Worm (Caenorhabditis elegans): Measurements from ENCODE around the gene rpc-1.

Gene rpc-1

ce11 chrIV:7175346-7175745 lies 9.8 kb upstream of the rpc-1 start, which contains the start of gene C42D4.19:
C42D4.19 (plus strand) TSS chrIV:7175646.
- TF ChIP-seq mdl-1 (tag; optimal IDR thresholded peaks at IDR 0.05) (no peak), unc-98 (GFP tag; IDR thresholded peaks at IDR 0.05) (no peak), hlh-17 (GFP tag; optimal IDR thresholded peaks at IDR 0.05; ENCODE audit: borderline replicate concordance) (no peak), mef-2 (tag; optimal IDR thresholded peaks at IDR 0.05) (no peak), vab-15 (tag; optimal IDR thresholded peaks at IDR 0.05) (no peak), pqm-1 (tag; optimal IDR thresholded peaks at IDR 0.05) (no peak), sptf-1 (tag; optimal IDR thresholded peaks at IDR 0.05) (no peak)

- no peak for TF ChIP-seq lin-15B (tag; optimal IDR thresholded peaks at IDR 0.05)
- TF ChIP-seq ets-5 (GFP tag; IDR thresholded peaks at IDR 0.05) = no peak
- no peak for TF ChIP-seq ceh-63 (GFP tag; optimal IDR thresholded peaks at IDR 0.05)
- no peak for TF ChIP-seq mdl-1 (tag; optimal IDR thresholded peaks at IDR 0.05)
- no peak for TF ChIP-seq egl-27 (tag; optimal IDR thresholded peaks at IDR 0.05)
- TF ChIP-seq jun-1 (tag; optimal IDR thresholded peaks at IDR 0.05) = no peak
- peak; percentile 39 for TF ChIP-seq sox-4 (tag; optimal IDR thresholded peaks at IDR 0.05)
Observed at ce11 chrIV:7173489-7173888, 7.9 kb upstream of the rpc-1 start, which contains the start of gene str-1. str-1 (plus strand) TSS chrIV:7173789.

ce11 chrIV:7171222-7171621 lies 5.7 kb upstream of the rpc-1 start, which contains the start of gene str-220:
str-220 (minus strand) TSS chrIV:7171322.
- no peak for TF ChIP-seq sup-37 (GFP tag; optimal IDR thresholded peaks at IDR 0.05)
- TF ChIP-seq unc-86 (tag; optimal IDR thresholded peaks at IDR 0.05) = no peak
- TF ChIP-seq fkh-4 (tag; optimal IDR thresholded peaks at IDR 0.05; ENCODE audit: borderline replicate concordance) = no peak
- no peak for TF ChIP-seq fkh-10 (GFP tag; optimal IDR thresholded peaks at IDR 0.05)
- TF ChIP-seq nhr-11 (tag; optimal IDR thresholded peaks at IDR 0.05) = no peak
- TF ChIP-seq mep-1 (tag; optimal IDR thresholded peaks at IDR 0.05) = no peak
- no peak for TF ChIP-seq nhr-19 (GFP tag; conservative IDR thresholded peaks at IDR 0.05)
- TF ChIP-seq sox-4 (tag; optimal IDR thresholded peaks at IDR 0.05) = no peak
- no peak for TF ChIP-seq C34B4.2 (tag; optimal IDR thresholded peaks at IDR 0.05)
- no peak for TF ChIP-seq ceh-82 (tag; optimal IDR thresholded peaks at IDR 0.05)
- no peak for TF ChIP-seq unc-98 (GFP tag; IDR thresholded peaks at IDR 0.05)

ce11 chrIV:7167983-7168760 lies 2.6 kb upstream of the rpc-1 start, which contains the start of gene skr-16:
skr-16 (plus strand) TSS chrIV:7168710.
- TF ChIP-seq ceh-63 (GFP tag; optimal IDR thresholded peaks at IDR 0.05) = no peak
- TF ChIP-seq snu-23 (GFP tag; optimal IDR thresholded peaks at IDR 0.05) = no peak
- TF ChIP-seq skn-1 (tag; optimal IDR thresholded peaks at IDR 0.05) = peak; percentile 13
- TF ChIP-seq dpl-1 (GFP tag; optimal IDR thresholded peaks at IDR 0.05) = peak; percentile 26 to 70 (median 27)
- TF ChIP-seq rnt-1 (tag; optimal IDR thresholded peaks at IDR 0.05) = peak; percentile 1
- TF ChIP-seq efl-1 (optimal IDR thresholded peaks at IDR 0.05) = peak; percentile 7 to 50
- peak; percentile 64 to 92 for TF ChIP-seq efl-1 (GFP tag; optimal IDR thresholded peaks at IDR 0.05 in 1 of 2)
- TF ChIP-seq grh-1 (GFP tag; IDR thresholded peaks at IDR 0.05) = no peak
- TF ChIP-seq alr-1 (tag; optimal IDR thresholded peaks at IDR 0.05; ENCODE audit: borderline replicate concordance) = no peak
- TF ChIP-seq nhr-85 (tag) = peak; percentile 55
- peak; percentile 5 for TF ChIP-seq nhr-47 (tag; optimal IDR thresholded peaks at IDR 0.05)
- peak; percentile 79 for TF ChIP-seq mep-1 (tag; optimal IDR thresholded peaks at IDR 0.05)
- no peak for TF ChIP-seq ztf-11 (tag; optimal IDR thresholded peaks at IDR 0.05)
- TF ChIP-seq fkh-8 (tag; optimal IDR thresholded peaks at IDR 0.05) = peak; percentile 6
- TF ChIP-seq nhr-237 (tag; optimal IDR thresholded peaks at IDR 0.05) = no peak
- TF ChIP-seq nhr-20 (tag; optimal IDR thresholded peaks at IDR 0.05) = no peak
- TF ChIP-seq lin-35 (GFP tag; optimal IDR thresholded peaks at IDR 0.05) = peak; percentile 22 to 64
- no peak for TF ChIP-seq ceh-82 (tag; optimal IDR thresholded peaks at IDR 0.05)
- peak; percentile 82 for TF ChIP-seq F16B12.6 (tag; optimal IDR thresholded peaks at IDR 0.05)
- peak in 1 of 2 experiments; percentile 47 for TF ChIP-seq mdl-1 (tag; optimal IDR thresholded peaks at IDR 0.05)
- no peak for TF ChIP-seq pax-3 (tag; optimal IDR thresholded peaks at IDR 0.05)
- no peak for TF ChIP-seq nhr-19 (GFP tag; conservative IDR thresholded peaks at IDR 0.05)
- TF ChIP-seq dsc-1 (tag; optimal IDR thresholded peaks at IDR 0.05) = peak; percentile 32
- peak in 1 of 2 experiments; percentile 20 for TF ChIP-seq lsy-2 (tag; optimal IDR thresholded peaks at IDR 0.05)
- no peak for TF ChIP-seq pqm-1 (tag; optimal IDR thresholded peaks at IDR 0.05)
- TF ChIP-seq snpc-4 (tag; optimal IDR thresholded peaks at IDR 0.05) = peak; percentile 9
